Worm (Caenorhabditis elegans) whole organism, early embryonic: Measurements from ENCODE around the gene tbc-18.

ENCODE experiments used
- B0310.2 ChIP-seq: sonication (generic microtip); optimal IDR thresholded peaks from 2 replicates; lab custom pipeline; 2016; ENCODE audit warnings: mild to moderate bottlenecking, missing genetic modification characterization, missing compliant biosample characterization
- F13C5.2 ChIP-seq: sonication (generic microtip); optimal IDR thresholded peaks from 2 replicates; lab custom pipeline; 2017; ENCODE audit warnings: mild to moderate bottlenecking, missing genetic modification characterization, inconsistent platforms, missing compliant biosample characterization
- ama-1 ChIP-seq: fragments of 150-350 bp; optimal IDR thresholded peaks from 2 replicates; lab custom pipeline; 2014
- ceh-36 ChIP-seq: sonication (generic microtip); optimal IDR thresholded peaks from 2 replicates; lab custom pipeline; 2016; ENCODE audit warnings: missing genetic modification characterization, inconsistent platforms, missing compliant biosample characterization
- hmg-4 ChIP-seq: fragments of 200-800 bp; sonication (Bioruptor generic); optimal IDR thresholded peaks from 2 replicates; lab custom pipeline; 2018; ENCODE audit warnings: mild to moderate bottlenecking, missing genetic modification characterization, missing compliant biosample characterization
- pes-1 ChIP-seq: fragments of 200-800 bp; sonication (Bioruptor generic); IDR thresholded peaks from 2 replicates; pipeline ENCODE4 v1.3.6; 2022; ENCODE audit warnings: missing genetic modification reagents, missing genetic modification characterization, missing compliant biosample characterization
- scrt-1 ChIP-seq: fragments of 200-800 bp; sonication (Bioruptor generic); IDR thresholded peaks from 2 replicates; pipeline ENCODE4 v1.3.6; 2022; ENCODE audit warnings: missing genetic modification characterization, missing compliant biosample characterization
- sea-1 ChIP-seq: fragments of 200-800 bp; sonication (Bioruptor generic); conservative IDR thresholded peaks from 2 replicates; pipeline ENCODE4 v1.3.6; 2022; ENCODE audit warnings: missing genetic modification characterization, missing compliant biosample characterization
- tbx-37 ChIP-seq: fragments of 200-800 bp; sonication (Bioruptor generic); conservative IDR thresholded peaks from 2 replicates; pipeline ENCODE4 v1.3.6; 2022; ENCODE audit warnings: missing genetic modification reagents, missing genetic modification characterization, missing compliant biosample characterization

DNA sequence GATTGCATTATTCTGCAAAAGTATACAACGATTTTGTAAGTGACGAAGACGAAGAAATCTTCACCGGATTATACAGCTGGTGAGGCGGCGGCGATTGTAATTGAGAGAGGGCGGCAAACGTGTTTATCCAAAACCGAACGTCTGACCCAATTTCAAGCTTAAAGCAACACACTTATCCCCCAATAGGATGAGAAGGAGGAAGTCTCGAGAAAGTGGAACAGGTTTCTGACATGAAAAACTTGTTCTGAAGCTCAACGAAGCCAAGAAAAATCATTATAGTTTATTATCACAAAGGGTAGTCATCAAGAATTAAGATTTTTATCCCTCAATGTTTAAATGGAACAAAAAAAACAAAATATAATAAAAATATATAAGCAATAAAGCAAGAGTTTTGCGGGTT lies 40.0 kb downstream of the tbc-18 start, which contains the start of gene spp-13:
- no peak for TF ChIP-seq B0310.2 (tag; lab: Kevin White, UChicago)
- TF ChIP-seq ama-1 (lab: Kevin White, UChicago), result peak; percentile 56
- TF ChIP-seq sea-1, result no peak
- TF ChIP-seq ceh-36 (tag; lab: Kevin White, UChicago), result no peak
- TF ChIP-seq hmg-4 (GFP tag; lab: Kevin White, UChicago), result no peak
- TF ChIP-seq F13C5.2, result no peak
- no peak for TF ChIP-seq pes-1 (GFP tag; lab: Robert Waterston, UW)
- no peak for TF ChIP-seq tbx-37
- TF ChIP-seq scrt-1, result no peak
